Worm (Caenorhabditis elegans): Measurements from ENCODE around the gene mig-6.
A peak's percentile ranks its signal among the peaks of the same experiment; 100 is the strongest.

mig-6 gene

DNA sequence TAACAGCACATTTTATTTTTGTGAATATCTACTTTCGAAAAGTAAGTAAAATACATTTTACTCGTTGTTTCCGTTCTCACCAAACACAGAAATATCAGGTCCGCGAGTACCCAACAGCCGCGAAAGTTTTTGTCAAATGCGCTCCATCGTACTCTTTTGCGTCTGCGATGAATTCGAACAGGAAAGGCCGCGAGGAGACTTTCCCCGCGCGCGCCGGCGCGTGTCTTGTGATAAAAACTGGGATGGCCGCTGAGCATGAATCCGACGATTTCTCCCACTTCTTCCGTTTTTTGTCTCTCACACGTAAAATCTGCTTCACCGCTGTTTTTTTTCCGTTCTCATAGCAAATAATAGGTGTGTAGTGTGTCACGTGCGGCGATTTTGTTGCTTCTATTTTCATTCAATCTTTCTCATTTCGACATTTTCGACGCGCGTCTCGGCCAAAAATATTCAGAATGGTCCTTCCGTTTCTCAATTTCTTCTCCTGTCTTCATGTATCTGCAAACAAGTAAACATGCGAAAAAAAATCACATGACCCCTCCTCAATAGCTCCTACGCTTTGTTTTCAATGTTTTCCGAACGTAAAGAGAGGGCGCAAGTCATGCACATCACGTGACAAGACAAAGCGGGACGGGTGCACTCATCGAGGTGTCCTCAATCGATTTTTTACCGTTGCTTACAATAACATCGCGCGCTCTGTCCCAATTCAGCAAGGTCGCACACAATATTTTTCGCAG is 22.8 kb upstream of the mig-6 start, which contains the start of gene uvs-1 (continued):
- TF ChIP-seq sdz-38 (tag; optimal IDR thresholded peaks at IDR 0.05), result no peak
- TF ChIP-seq xnd-1 (tag; optimal IDR thresholded peaks at IDR 0.05), result peak; percentile 58
- no peak for TF ChIP-seq ztf-25 (GFP tag; IDR thresholded peaks at IDR 0.05)
- TF ChIP-seq snpc-1.3 (tag; optimal IDR thresholded peaks at IDR 0.05; ENCODE audit: insufficient read depth), result no peak
- TF ChIP-seq hmg-1.2 (GFP tag; IDR thresholded peaks at IDR 0.05), result peak; percentile 37
- TF ChIP-seq unc-130 (GFP tag; optimal IDR thresholded peaks at IDR 0.05), result no peak
- TF ChIP-seq lir-1 (GFP tag; conservative IDR thresholded peaks at IDR 0.05), result no peak
- no peak for TF ChIP-seq F49E8.2 (tag; optimal IDR thresholded peaks at IDR 0.05; ENCODE audit: insufficient read depth)
- TF ChIP-seq Y56A3A.18 (GFP tag; IDR thresholded peaks at IDR 0.05), result no peak

DNA sequence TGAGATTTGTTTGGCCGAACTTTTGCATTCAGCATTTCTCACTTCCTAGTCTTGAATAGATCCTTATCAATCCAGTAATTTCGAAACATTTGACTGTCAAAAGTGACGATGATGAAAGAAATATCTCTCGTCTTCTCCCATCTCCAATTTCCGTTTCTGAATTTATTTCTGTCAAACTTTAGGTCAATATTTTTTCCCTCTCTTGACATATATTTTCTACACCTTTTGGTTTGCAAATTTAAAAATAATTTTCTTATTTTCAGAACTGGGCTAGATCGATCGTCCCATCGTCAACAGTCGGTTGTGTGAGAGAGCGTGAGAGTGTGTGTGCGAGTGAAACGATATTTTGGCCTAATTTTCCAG is 22.2 kb upstream of the mig-6 start, which contains the start of gene xpo-1:
Gene xpo-1 (plus strand): TSS at position 264 of the 363 bp plus-strand sequence.
- TF ChIP-seq ztf-22 (GFP tag; optimal IDR thresholded peaks at IDR 0.05), result no peak
- no peak for TF ChIP-seq ets-4 (GFP tag; optimal IDR thresholded peaks at IDR 0.05)
- no peak for TF ChIP-seq cebp-1 (GFP tag; IDR thresholded peaks at IDR 0.05)
- TF ChIP-seq cebp-1 (tag; optimal IDR thresholded peaks at IDR 0.05), result peak; percentile 47
- TF ChIP-seq mes-4 (tag; optimal IDR thresholded peaks at IDR 0.05), result no peak
- no peak for TF ChIP-seq sptf-2 (GFP tag; optimal IDR thresholded peaks at IDR 0.05)
- 0 out of 2 replicates have a peak, but pooled peaks have one; percentile 33 for TF ChIP-seq F37B4.10 (GFP tag; IDR thresholded peaks at IDR 0.05)
- no peak for TF ChIP-seq ceh-58 (GFP tag; IDR thresholded peaks at IDR 0.05)
- no peak for TF ChIP-seq snpc-4 (GFP tag; optimal IDR thresholded peaks at IDR 0.05)
- no peak for TF ChIP-seq snpc-4 (tag; optimal IDR thresholded peaks at IDR 0.05)
- no peak for TF ChIP-seq aptf-2 (GFP tag; conservative IDR thresholded peaks at IDR 0.05)

DNA sequence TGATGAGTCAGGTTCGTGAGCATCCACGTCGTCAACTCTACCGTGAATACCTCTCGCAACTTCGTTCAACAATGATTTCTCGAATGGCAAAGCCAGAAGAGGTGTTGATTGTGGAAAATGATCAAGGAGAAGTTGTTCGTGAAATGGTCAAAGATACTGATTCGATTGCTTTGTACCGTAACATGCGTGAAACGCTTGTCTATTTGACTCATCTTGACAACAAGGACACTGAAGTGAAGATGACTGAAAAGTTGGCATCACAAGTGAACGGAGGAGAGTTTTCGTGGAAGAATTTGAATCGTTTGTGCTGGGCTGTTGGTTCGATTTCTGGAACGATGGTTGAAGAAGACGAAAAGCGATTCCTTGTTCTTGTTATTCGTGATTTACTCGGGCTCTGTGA is 20.4 kb upstream of the mig-6 start:
- TF ChIP-seq tbp1 (GFP tag; optimal IDR thresholded peaks at IDR 0.05) (no peak), T07F8.4 (tag; optimal IDR thresholded peaks at IDR 0.05) (no peak), die-1 (tag; optimal IDR thresholded peaks at IDR 0.05) (no peak), Y67H2A.10 (GFP tag; conservative IDR thresholded peaks at IDR 0.05) (no peak), ztf-26 (tag; optimal IDR thresholded peaks at IDR 0.05) (no peak), atf-7 (tag; optimal IDR thresholded peaks at IDR 0.05) (no peak), C17E4.6 (GFP tag; IDR thresholded peaks at IDR 0.05) (no peak), Y95B8A.8 (GFP tag; IDR thresholded peaks at IDR 0.05) (no peak), ztf-6 (GFP tag; IDR thresholded peaks at IDR 0.05) (no peak), madf-8 (GFP tag; conservative IDR thresholded peaks at IDR 0.05) (no peak), snpc-1.3 (tag; optimal IDR thresholded peaks at IDR 0.05; ENCODE audit: insufficient read depth) (no peak), ztf-22 (GFP tag; optimal IDR thresholded peaks at IDR 0.05) (no peak), attf-5 (GFP tag; optimal IDR thresholded peaks at IDR 0.05) (no peak), him-1 (tag; optimal IDR thresholded peaks at IDR 0.05) (no peak), zfh-2 (GFP tag; conservative IDR thresholded peaks at IDR 0.05) (no peak), F55B11.4 (tag; optimal IDR thresholded peaks at IDR 0.05; ENCODE audit: borderline replicate concordance, insufficient read depth) (no peak), hlh-26 (GFP tag; conservative IDR thresholded peaks at IDR 0.05) (no peak), Y53F4B.3 (GFP tag; IDR thresholded peaks at IDR 0.05) (no peak), ekl-4 (GFP tag; IDR thresholded peaks at IDR 0.05) (no peak)

All from whole organism, young adult.